Worm (Caenorhabditis elegans) whole organism, L1 larva: ENCODE measurements around the gene pei-2.
A peak's percentile ranks its signal among the peaks of the same experiment; 100 is the strongest.

Experiments
- C04F5.9 ChIP-seq: sonication (generic microtip); optimal IDR thresholded peaks from 2 replicates; lab custom pipeline; 2016; ENCODE audit warnings: missing genetic modification characterization, missing compliant biosample characterization
- C16A3.4 ChIP-seq: fragments of 150-350 bp; optimal IDR thresholded peaks from 2 replicates; lab custom pipeline; 2014; ENCODE audit warnings: missing biosample characterization, missing genetic modification characterization
- F16B12.6 ChIP-seq: fragments of 150-350 bp; optimal IDR thresholded peaks from 2 replicates; lab custom pipeline; 2014; ENCODE audit warnings: missing biosample characterization, missing genetic modification characterization
- aha-1 ChIP-seq: fragments of 150-350 bp; optimal IDR thresholded peaks from 2 replicates; lab custom pipeline; 2014; ENCODE audit warnings: missing biosample characterization, missing genetic modification characterization
- aly-2 ChIP-seq: fragments of 150-350 bp; optimal IDR thresholded peaks from 2 replicates; lab custom pipeline; 2014; ENCODE audit warnings: missing biosample characterization, missing genetic modification characterization
- ceh-63 ChIP-seq: fragments of 200-800 bp; sonication (Bioruptor generic); optimal IDR thresholded peaks from 2 replicates; lab custom pipeline; 2018; ENCODE audit warnings: mild to moderate bottlenecking, missing genetic modification characterization, missing compliant biosample characterization
- ceh-8 ChIP-seq: fragments of 200-800 bp; sonication (Bioruptor generic); optimal IDR thresholded peaks from 2 replicates; lab custom pipeline; 2018; ENCODE audit warnings: mild to moderate bottlenecking, missing genetic modification characterization, moderate library complexity, missing compliant biosample characterization
- ceh-82 ChIP-seq, 3 experiments: fragments of 150-350 bp in 1 of 3; sonication (generic microtip) in 2 of 3; optimal IDR thresholded peaks; 2 replicates each; lab custom pipeline; 2014 to 2017; ENCODE audit warnings: missing biosample characterization in 3 of 3, missing genetic modification characterization in 3 of 3
- ceh-88 ChIP-seq: fragments of 200-800 bp; sonication (Bioruptor generic); IDR thresholded peaks from 2 replicates; pipeline ENCODE4 v1.3.6; 2022; ENCODE audit warnings: missing genetic modification characterization, missing compliant biosample characterization
- ces-1 ChIP-seq: fragments of 150-350 bp; optimal IDR thresholded peaks from 2 replicates; lab custom pipeline; 2014; ENCODE audit warnings: missing biosample characterization, missing genetic modification reagents, missing genetic modification characterization
- dsc-1 ChIP-seq: sonication (generic microtip); optimal IDR thresholded peaks from 2 replicates; lab custom pipeline; 2016; ENCODE audit warnings: mild to moderate bottlenecking, missing genetic modification characterization, missing compliant biosample characterization
- egl-13 ChIP-seq: sonication (generic microtip); optimal IDR thresholded peaks from 2 replicates; lab custom pipeline; 2016; ENCODE audit warnings: missing genotype, missing genetic modification reagents, missing genetic modification characterization, missing compliant biosample characterization
- fkh-10 ChIP-seq: sonication (generic microtip); optimal IDR thresholded peaks from 2 replicates; lab custom pipeline; 2017; ENCODE audit warnings: missing biosample characterization, missing genetic modification reagents, missing genetic modification characterization
- fkh-4 ChIP-seq: sonication (generic microtip); optimal IDR thresholded peaks from 2 replicates; lab custom pipeline; 2016; ENCODE audit warnings: missing compliant biosample characterization, missing genetic modification characterization, borderline replicate concordance
- fkh-8 ChIP-seq: sonication (generic microtip); optimal IDR thresholded peaks from 2 replicates; lab custom pipeline; 2016; ENCODE audit warnings: mild to moderate bottlenecking, missing genetic modification characterization, missing compliant biosample characterization
- fos-1 ChIP-seq: fragments of 150-350 bp; optimal IDR thresholded peaks from 2 replicates; lab custom pipeline; 2014; ENCODE audit warnings: missing biosample characterization, missing genetic modification characterization
- grh-1 ChIP-seq: fragments of 200-800 bp; sonication (Bioruptor generic); IDR thresholded peaks from 2 replicates; pipeline ENCODE4 v1.3.6; 2022; ENCODE audit warnings: missing genetic modification reagents, missing genetic modification characterization, missing compliant biosample characterization
- hlh-17 ChIP-seq: fragments of 200-800 bp; sonication (Bioruptor generic); optimal IDR thresholded peaks from 2 replicates; lab custom pipeline; 2018; ENCODE audit warnings: missing genetic modification characterization, mild to moderate bottlenecking, missing compliant biosample characterization, moderate library complexity, borderline replicate concordance
- hlh-4 ChIP-seq: sonication (generic microtip); optimal IDR thresholded peaks from 2 replicates; lab custom pipeline; 2016; ENCODE audit warnings: mild to moderate bottlenecking, missing genetic modification characterization, missing compliant biosample characterization
- irx-1 ChIP-seq: sonication (generic microtip); optimal IDR thresholded peaks from 2 replicates; lab custom pipeline; 2016; ENCODE audit warnings: missing genetic modification characterization, missing compliant biosample characterization
- lin-13 ChIP-seq: fragments of 150-350 bp; optimal IDR thresholded peaks from 2 replicates; lab custom pipeline; 2014; ENCODE audit warnings: missing biosample characterization, missing genetic modification reagents, missing genetic modification characterization
- lin-14 ChIP-seq: fragments of 200-800 bp; sonication (Bioruptor generic); optimal IDR thresholded peaks from 2 replicates; lab custom pipeline; 2018; ENCODE audit warnings: mild to moderate bottlenecking, missing genetic modification characterization, moderate library complexity, missing compliant biosample characterization
- lin-35 ChIP-seq, 2 experiments: fragments of 150-350 bp; optimal IDR thresholded peaks; 2 replicates each; lab custom pipeline; 2014; ENCODE audit warnings: missing biosample characterization in 2 of 2, missing genetic modification characterization in 2 of 2, missing genetic modification reagents in 2 of 2
- lin-39 ChIP-seq: fragments of 150-350 bp; optimal IDR thresholded peaks from 2 replicates; lab custom pipeline; 2014; ENCODE audit warnings: missing biosample characterization, missing genetic modification reagents, missing genetic modification characterization
- lsy-2 ChIP-seq, 2 experiments: fragments of 150-350 bp; optimal IDR thresholded peaks; 2 replicates each; lab custom pipeline; 2014; ENCODE audit warnings: missing biosample characterization in 2 of 2, missing genetic modification characterization in 2 of 2
- mdl-1 ChIP-seq, 2 experiments: fragments of 150-350 bp; optimal IDR thresholded peaks; 2 replicates each; lab custom pipeline; 2014 to 2017; ENCODE audit warnings: missing biosample characterization in 2 of 2, missing genetic modification characterization in 2 of 2, inconsistent platforms in 1 of 2
- mef-2 ChIP-seq: fragments of 150-350 bp; optimal IDR thresholded peaks from 2 replicates; lab custom pipeline; 2014; ENCODE audit warnings: missing biosample characterization, missing genetic modification characterization
- nhr-11 ChIP-seq: fragments of 150-350 bp; optimal IDR thresholded peaks from 2 replicates; lab custom pipeline; 2014; ENCODE audit warnings: missing biosample characterization, missing genetic modification characterization
- nhr-12 ChIP-seq: sonication (generic microtip); optimal IDR thresholded peaks from 2 replicates; lab custom pipeline; 2017; ENCODE audit warnings: missing biosample characterization, missing genetic modification characterization
- nhr-20 ChIP-seq: sonication (generic microtip); optimal IDR thresholded peaks from 2 replicates; lab custom pipeline; 2016; ENCODE audit warnings: mild to moderate bottlenecking, missing genetic modification characterization, missing compliant biosample characterization
- nhr-71 ChIP-seq: sonication (generic microtip); optimal IDR thresholded peaks from 2 replicates; lab custom pipeline; 2016; ENCODE audit warnings: mild to moderate bottlenecking, missing genetic modification characterization, moderate library complexity, missing compliant biosample characterization
- nhr-76 ChIP-seq: sonication (generic microtip); optimal IDR thresholded peaks from 2 replicates; lab custom pipeline; 2017; ENCODE audit warnings: missing biosample characterization, missing genetic modification characterization
- nhr-85 ChIP-seq: sonication (generic microtip); peaks from one replicate; lab custom pipeline; 2016; ENCODE audit warnings: missing genetic modification characterization, inconsistent platforms, missing compliant biosample characterization
- pax-3 ChIP-seq: fragments of 200-800 bp; sonication (Bioruptor generic); optimal IDR thresholded peaks from 2 replicates; lab custom pipeline; 2018; ENCODE audit warnings: mild to moderate bottlenecking, missing genetic modification characterization, moderate library complexity, missing compliant biosample characterization
- pqm-1 ChIP-seq: sonication (generic microtip); optimal IDR thresholded peaks from 3 replicates; lab custom pipeline; 2017; ENCODE audit warnings: missing biosample characterization, missing genetic modification characterization
- skn-1 ChIP-seq: fragments of 150-350 bp; optimal IDR thresholded peaks from 2 replicates; lab custom pipeline; 2014; ENCODE audit warnings: missing biosample characterization, missing genetic modification characterization
- snpc-4 ChIP-seq: fragments of 150-350 bp; optimal IDR thresholded peaks from 2 replicates; lab custom pipeline; 2014; ENCODE audit warnings: missing biosample characterization, missing genetic modification characterization
- unc-30 ChIP-seq: sonication (generic microtip); optimal IDR thresholded peaks from 2 replicates; lab custom pipeline; 2017; ENCODE audit warnings: missing biosample characterization, missing genetic modification characterization
- unc-86 ChIP-seq: sonication (generic microtip); optimal IDR thresholded peaks from 2 replicates; lab custom pipeline; 2016; ENCODE audit warnings: missing genetic modification characterization, missing compliant biosample characterization
- unc-98 ChIP-seq: fragments of 200-800 bp; sonication (Bioruptor generic); IDR thresholded peaks from 2 replicates; pipeline ENCODE4 v1.3.6; 2022; ENCODE audit warnings: missing genetic modification characterization, missing compliant biosample characterization
- ztf-11 ChIP-seq, 2 experiments: sonication (generic microtip); optimal IDR thresholded peaks; 2 replicates each; lab custom pipeline; 2016 to 2017; ENCODE audit warnings: missing genetic modification characterization in 2 of 2, missing biosample characterization in 1 of 2, missing compliant biosample characterization in 1 of 2

pei-2 gene

DNA sequence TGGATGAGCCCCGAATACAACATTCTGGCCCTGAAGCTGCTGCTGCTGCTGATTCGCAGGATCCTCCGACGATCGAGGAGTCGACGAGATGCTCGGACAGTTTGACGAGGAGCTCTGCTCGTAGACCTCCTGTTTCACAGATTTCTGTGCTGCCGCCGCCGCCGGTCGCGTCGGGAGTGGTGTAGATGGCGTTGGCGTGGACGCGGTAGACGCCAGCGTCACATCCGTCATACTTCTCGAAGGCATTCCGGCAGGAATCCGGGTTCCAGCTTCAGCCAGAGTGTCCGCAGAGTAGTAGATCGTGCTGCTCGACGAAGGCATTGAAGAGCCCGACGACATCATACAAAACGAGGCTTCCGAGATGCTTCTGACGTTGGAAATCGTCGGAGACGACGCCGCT, 22.1 kb downstream of the pei-2 start:
- TF ChIP-seq F16B12.6 (tag; lab: Kevin White, UChicago) = no peak
- no peak for TF ChIP-seq hlh-17
- peak in 1 of 2 experiments; percentile 32 for TF ChIP-seq ztf-11 (tag; optimal IDR thresholded peaks at IDR 0.05; lab: Kevin White, UChicago)
- no peak for TF ChIP-seq ceh-63 (GFP tag; lab: Kevin White, UChicago)
- TF ChIP-seq mdl-1 (tag; optimal IDR thresholded peaks at IDR 0.05; lab: Kevin White, UChicago) = no peak
- TF ChIP-seq aly-2 = no peak
- no peak for TF ChIP-seq unc-30
- TF ChIP-seq snpc-4 (tag; lab: Kevin White, UChicago) = no peak

DNA sequence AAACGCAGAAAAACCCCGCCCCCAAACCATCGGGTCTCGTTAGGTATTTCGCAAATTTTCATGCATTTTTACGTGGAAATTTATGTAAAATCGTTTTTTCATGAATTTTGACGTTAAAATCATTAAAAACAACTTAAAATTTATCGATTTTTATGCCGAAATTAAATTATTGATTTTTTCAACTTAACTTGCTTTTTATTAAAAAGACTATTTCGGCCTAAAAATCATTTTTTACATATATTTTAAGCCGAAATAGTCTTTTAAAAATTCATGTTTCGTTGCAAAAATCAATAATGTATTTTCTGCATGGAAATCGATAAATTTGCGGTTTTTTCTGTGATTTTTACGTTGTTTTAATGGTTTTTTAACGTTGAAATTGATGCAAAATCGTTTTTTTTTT, 27.6 kb downstream of the pei-2 start:
- TF ChIP-seq nhr-20 (tag; lab: Kevin White, UChicago) (no peak), fkh-8 (no peak), grh-1 (GFP tag; lab: Robert Waterston, UW) (no peak), ces-1 (no peak), ceh-8 (no peak), lin-35 (GFP tag; optimal IDR thresholded peaks at IDR 0.05; lab: Kevin White, UChicago) (no peak), dsc-1 (tag; lab: Kevin White, UChicago) (no peak), unc-86 (tag; lab: Kevin White, UChicago) (no peak)

DNA sequence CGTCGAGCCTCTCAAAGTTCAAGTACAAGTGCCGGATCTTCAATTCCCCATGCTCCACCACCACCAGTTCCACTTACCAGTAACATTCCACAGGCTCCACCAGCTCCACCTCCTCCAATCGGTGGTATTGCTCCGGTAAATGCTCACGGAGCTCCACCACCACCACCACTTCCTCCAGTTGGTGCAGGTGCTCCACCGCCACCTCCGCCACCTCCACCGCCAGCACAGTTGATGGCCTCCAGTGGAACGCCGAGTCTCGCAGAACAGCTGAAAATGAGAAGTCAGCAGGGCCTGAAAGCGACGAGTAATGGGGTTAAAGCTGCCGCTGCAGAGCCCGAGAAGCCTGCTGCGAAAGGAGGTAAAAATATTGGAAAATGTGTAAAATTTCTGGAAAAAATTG, 33.0 kb downstream of the pei-2 start:
- peak; percentile 4 for TF ChIP-seq ceh-8
- peak in 1 of 2 experiments; percentile 0 for TF ChIP-seq ztf-11 (tag; optimal IDR thresholded peaks at IDR 0.05; lab: Kevin White, UChicago)
- no peak for TF ChIP-seq C04F5.9 (tag; lab: Kevin White, UChicago)
- TF ChIP-seq, all 84 proteins: peak for 2

DNA sequence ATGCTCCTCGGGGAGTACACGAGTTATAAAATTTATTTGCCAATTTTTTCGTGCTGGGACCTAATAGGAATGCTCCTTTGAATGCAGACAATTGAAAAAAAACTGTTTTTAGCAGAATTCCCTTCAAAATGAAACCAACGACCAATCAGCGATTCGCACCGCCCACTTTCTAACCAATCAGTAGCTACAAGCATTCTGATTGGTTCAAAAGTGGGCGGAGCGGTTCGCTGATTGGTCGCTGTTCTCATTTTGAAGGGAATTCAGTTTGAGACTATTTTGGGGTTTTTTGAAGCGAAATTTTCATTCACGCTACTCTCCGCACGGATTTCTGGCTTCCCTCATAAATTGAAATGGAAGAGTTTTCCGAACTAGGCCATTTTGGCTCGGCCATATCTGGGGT, 40.1 kb downstream of the pei-2 start:
- TF ChIP-seq unc-98 (GFP tag; lab: Robert Waterston, UW) (no peak), fkh-10 (no peak), fos-1 (tag; lab: Kevin White, UChicago) (no peak), hlh-17 (no peak), nhr-85 (tag; lab: Kevin White, UChicago) (peak; percentile 64), pax-3 (tag; lab: Kevin White, UChicago) (no peak)
- TF ChIP-seq, all 84 proteins: peak for 1

DNA sequence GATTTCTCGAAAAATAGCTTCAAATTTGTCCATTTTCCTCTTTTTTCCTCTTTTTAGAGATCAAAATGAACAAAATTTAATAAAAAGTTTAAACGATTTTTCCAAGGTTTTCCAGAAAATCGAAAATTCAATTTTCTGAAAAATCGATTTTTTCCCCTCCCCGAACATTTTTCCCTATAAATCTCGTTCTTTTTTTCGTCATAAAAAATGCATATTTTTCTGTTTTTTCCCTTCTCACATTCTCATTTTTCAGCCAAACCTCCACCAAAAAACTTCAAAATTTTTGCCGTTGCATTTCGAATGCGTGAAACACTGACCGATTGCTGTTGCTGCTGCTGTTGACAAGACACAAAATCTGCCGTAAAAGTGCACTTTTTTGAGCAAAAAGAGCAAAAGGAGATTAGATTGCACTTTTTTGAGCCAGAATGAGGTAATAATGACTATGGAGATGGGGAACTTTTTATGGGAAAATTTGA, 40.9 kb downstream of the pei-2 start, which contains the start of the genes Y50D4C.12 and unc-34:
Gene Y50D4C.12 (plus strand): TSS at position 301 of the 476 bp plus-strand sequence.
Gene unc-34 (plus strand): TSS at position 426 of the 476 bp plus-strand sequence.
- TF ChIP-seq pqm-1 (no peak), nhr-71 (tag; lab: Kevin White, UChicago) (no peak), lin-13 (GFP tag; lab: Kevin White, UChicago) (no peak), fkh-4 (tag; lab: Kevin White, UChicago) (no peak), irx-1 (tag; lab: Kevin White, UChicago) (no peak), lin-14 (GFP tag; lab: Kevin White, UChicago) (no peak), skn-1 (tag; lab: Kevin White, UChicago) (no peak), ces-1 (no peak), hlh-4 (tag; lab: Kevin White, UChicago) (no peak), mef-2 (tag; lab: Kevin White, UChicago) (no peak), mdl-1 (tag; optimal IDR thresholded peaks at IDR 0.05; lab: Kevin White, UChicago) (no peak), ceh-88 (no peak), snpc-4 (tag; lab: Kevin White, UChicago) (no peak)

DNA sequence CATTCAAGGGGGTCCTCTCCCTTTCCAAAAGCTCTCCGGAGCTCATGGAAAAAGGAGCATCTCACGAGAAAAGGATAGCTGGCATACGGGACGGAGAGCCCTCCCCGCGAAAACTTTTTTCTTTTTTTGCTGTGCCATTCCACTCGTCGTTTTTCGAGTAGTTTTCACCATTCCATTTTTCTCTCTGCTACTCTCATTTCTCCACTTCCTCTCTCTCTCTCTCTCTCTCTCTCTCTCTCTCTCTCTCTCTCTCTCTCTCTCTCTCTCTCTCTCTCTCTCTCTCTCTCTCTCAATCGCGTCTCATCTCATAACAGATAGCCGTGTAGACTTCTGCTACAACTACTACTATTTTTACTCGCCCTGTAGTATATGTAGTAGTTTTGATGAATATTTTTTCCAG, 43.6 kb downstream of the pei-2 start:
- TF ChIP-seq nhr-11 (tag; lab: Kevin White, UChicago) = peak; percentile 47
- TF ChIP-seq hlh-4 (tag; lab: Kevin White, UChicago) = no peak
- no peak for TF ChIP-seq unc-30
- no peak for TF ChIP-seq snpc-4 (tag; lab: Kevin White, UChicago)
- TF ChIP-seq ceh-82 (tag; optimal IDR thresholded peaks at IDR 0.05; lab: Kevin White, UChicago) = peak in 2 of 3 experiments; percentile 45 to 57
- TF ChIP-seq nhr-85 (tag; lab: Kevin White, UChicago) = peak; percentile 42
- peak; percentile 97 for TF ChIP-seq lin-14 (GFP tag; lab: Kevin White, UChicago)
- peak; percentile 2 for TF ChIP-seq ceh-8
- peak; percentile 26 for TF ChIP-seq lin-39 (tag; lab: Kevin White, UChicago)
- TF ChIP-seq lin-35 (GFP tag; optimal IDR thresholded peaks at IDR 0.05; lab: Kevin White, UChicago) = peak; percentile 23 to 60
- peak; percentile 54 to 61 for TF ChIP-seq lsy-2 (tag; optimal IDR thresholded peaks at IDR 0.05; lab: Kevin White, UChicago)
- peak; percentile 21 for TF ChIP-seq irx-1 (tag; lab: Kevin White, UChicago)
- no peak for TF ChIP-seq aha-1 (tag; lab: Kevin White, UChicago)
- TF ChIP-seq grh-1 (GFP tag; lab: Robert Waterston, UW) = no peak
- TF ChIP-seq egl-13 = no peak
- TF ChIP-seq C04F5.9 (tag; lab: Kevin White, UChicago) = no peak
- peak; percentile 26 for TF ChIP-seq fos-1 (tag; lab: Kevin White, UChicago)
- TF ChIP-seq pax-3 (tag; lab: Kevin White, UChicago) = no peak
- TF ChIP-seq fkh-10 = peak; percentile 60
- TF ChIP-seq nhr-76 (tag; lab: Kevin White, UChicago) = no peak
- TF ChIP-seq nhr-12 (tag; lab: Kevin White, UChicago) = no peak
- peak; percentile 20 for TF ChIP-seq C16A3.4 (tag; lab: Kevin White, UChicago)
